Worm (Caenorhabditis elegans): ENCODE measurements around the gene nasp-1.
A peak's percentile ranks its signal among the peaks of the same experiment; 100 is the strongest.

ce11 chrII:11072565-11072964 lies 33.8 kb upstream of the nasp-1 start:
- TF ChIP-seq lin-32 (GFP tag; optimal IDR thresholded peaks at IDR 0.05) (no peak), ztf-11 (tag; optimal IDR thresholded peaks at IDR 0.05) (no peak), ham-2 (GFP tag; optimal IDR thresholded peaks at IDR 0.05) (no peak), sem-2 (GFP tag; optimal IDR thresholded peaks at IDR 0.05) (no peak), unc-62 (GFP tag; optimal IDR thresholded peaks at IDR 0.05) (no peak), mep-1 (tag; optimal IDR thresholded peaks at IDR 0.05) (no peak), ceh-43 (GFP tag; optimal IDR thresholded peaks at IDR 0.05) (no peak), nhr-76 (tag; optimal IDR thresholded peaks at IDR 0.05) (no peak), ces-1 (GFP tag; optimal IDR thresholded peaks at IDR 0.05) (peak; percentile 63), unc-39 (tag; optimal IDR thresholded peaks at IDR 0.05) (no peak)
